Worm (Caenorhabditis elegans): ENCODE results near the gene ins-5.

Gene ins-5

DNA sequence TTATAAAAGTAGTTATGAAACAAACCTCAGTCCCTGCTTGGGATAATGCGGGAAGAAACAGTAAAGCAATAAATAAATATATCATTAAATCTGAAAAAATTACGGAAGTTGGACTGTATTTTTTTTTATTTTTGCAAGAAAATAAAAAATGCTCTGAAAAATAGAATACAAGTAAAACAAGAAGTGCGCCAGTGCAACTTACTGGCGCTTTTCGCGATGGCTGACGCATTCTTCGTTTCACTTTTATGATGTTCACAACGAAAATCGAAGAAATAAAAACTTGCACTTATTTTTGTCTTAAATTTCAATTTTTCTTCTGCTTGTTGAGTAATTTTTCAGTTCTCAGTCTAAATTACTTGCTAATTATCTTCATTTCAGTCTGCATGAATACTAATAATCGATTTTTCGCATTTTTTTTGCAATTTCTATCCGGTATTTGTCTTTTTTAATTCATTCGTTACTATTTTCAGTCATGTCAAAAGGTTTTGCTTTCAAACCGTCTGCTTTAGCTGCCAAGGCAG lies 50.3 kb downstream of the ins-5 start, which contains the start of the genes R12C12.6 and ran-5 (continued):
- TF ChIP-seq mxl-1 (tag; optimal IDR thresholded peaks at IDR 0.05), result no peak
- no peak for TF ChIP-seq ccch-3 (GFP tag; optimal IDR thresholded peaks at IDR 0.05)
- TF ChIP-seq tlf-1 (GFP tag; optimal IDR thresholded peaks at IDR 0.05), result peak; percentile 73
- peak; percentile 81 for TF ChIP-seq Y56A3A.18 (GFP tag; IDR thresholded peaks at IDR 0.05)
- TF ChIP-seq tbx-9 (tag; optimal IDR thresholded peaks at IDR 0.05; ENCODE audit: borderline replicate concordance), result no peak
- no peak for TF ChIP-seq B0035.1 (tag; optimal IDR thresholded peaks at IDR 0.05)
- TF ChIP-seq nfyb-1 (GFP tag; IDR thresholded peaks at IDR 0.05), result peak; percentile 70; the same call in 1 of the 2 replicates
- TF ChIP-seq zim-3 (tag; optimal IDR thresholded peaks at IDR 0.05), result no peak
- TF ChIP-seq ceh-91 (GFP tag; IDR thresholded peaks at IDR 0.05), result no peak; the same call in 1 of the 2 replicates
- TF ChIP-seq pbrm-1 (GFP tag; IDR thresholded peaks at IDR 0.05), result peak; percentile 89
- TF ChIP-seq cebp-2 (GFP tag; IDR thresholded peaks at IDR 0.05), result 0 out of 2 replicates have a peak, but pooled peaks have one; percentile 68
- no peak for TF ChIP-seq ztf-25 (GFP tag; IDR thresholded peaks at IDR 0.05)
- no peak for TF ChIP-seq ama-1 (optimal IDR thresholded peaks at IDR 0.05)
- no peak for TF ChIP-seq ama-1 (GFP tag; optimal IDR thresholded peaks at IDR 0.05)
- no peak for TF ChIP-seq madf-3 (GFP tag; IDR thresholded peaks at IDR 0.05)
- TF ChIP-seq nhr-27 (tag; optimal IDR thresholded peaks at IDR 0.05), result no peak
- no peak for TF ChIP-seq bed-2 (GFP tag; IDR thresholded peaks at IDR 0.05)
- no peak for TF ChIP-seq ceh-58 (GFP tag; IDR thresholded peaks at IDR 0.05)
- no peak for TF ChIP-seq somi-1 (GFP tag; optimal IDR thresholded peaks at IDR 0.05)
- TF ChIP-seq hsf-1 (GFP tag; IDR thresholded peaks at IDR 0.05), result 0 out of 2 replicates have a peak, but pooled peaks have one; percentile 38
- no peak for TF ChIP-seq sea-2 (GFP tag; IDR thresholded peaks at IDR 0.05)
- no peak for TF ChIP-seq lag-1 (GFP tag; IDR thresholded peaks at IDR 0.05)
- no peak for TF ChIP-seq cebp-1 (GFP tag; IDR thresholded peaks at IDR 0.05)
- peak; percentile 80 for TF ChIP-seq cebp-1 (tag; optimal IDR thresholded peaks at IDR 0.05)
- no peak for TF ChIP-seq ztf-28 (GFP tag; IDR thresholded peaks at IDR 0.05)
- no peak for TF ChIP-seq mel-28 (tag; optimal IDR thresholded peaks at IDR 0.05; ENCODE audit: borderline replicate concordance)
- no peak for TF ChIP-seq nhr-90 (tag; optimal IDR thresholded peaks at IDR 0.05)
- no peak for TF ChIP-seq ceh-40 (GFP tag; IDR thresholded peaks at IDR 0.05)
- TF ChIP-seq B0261.1 (tag; optimal IDR thresholded peaks at IDR 0.05), result no peak
- TF ChIP-seq nfya-2 (GFP tag; IDR thresholded peaks at IDR 0.05), result no peak
- no peak for TF ChIP-seq F57C9.4 (tag; optimal IDR thresholded peaks at IDR 0.05)
- peak in 1 of 2 experiments; percentile 69 for TF ChIP-seq let-607 (tag; optimal IDR thresholded peaks at IDR 0.05)
- peak; percentile 13 for TF ChIP-seq ceh-27 (GFP tag; optimal IDR thresholded peaks at IDR 0.05)
- no peak for TF ChIP-seq mes-4 (tag; optimal IDR thresholded peaks at IDR 0.05)
- peak; percentile 38; the same call in 1 of the 2 replicates for TF ChIP-seq C17E4.6 (GFP tag; IDR thresholded peaks at IDR 0.05)
- no peak for TF ChIP-seq fkh-3 (tag; optimal IDR thresholded peaks at IDR 0.05)
- TF ChIP-seq T26A5.8 (tag; optimal IDR thresholded peaks at IDR 0.05), result no peak
- no peak for TF ChIP-seq T07F8.4 (tag; optimal IDR thresholded peaks at IDR 0.05)
- peak; percentile 88; the same call in 1 of the 2 replicates for TF ChIP-seq dox-1 (GFP tag; IDR thresholded peaks at IDR 0.05)
- TF ChIP-seq madf-10 (tag; optimal IDR thresholded peaks at IDR 0.05), result no peak
- TF ChIP-seq ztf-26 (tag; optimal IDR thresholded peaks at IDR 0.05), result no peak
- TF ChIP-seq K12H6.12 (tag; optimal IDR thresholded peaks at IDR 0.05), result peak; percentile 23
- peak; percentile 61; the same call in 1 of the 2 replicates for TF ChIP-seq madf-8 (GFP tag; conservative IDR thresholded peaks at IDR 0.05)
- TF ChIP-seq Y95B8A.8 (GFP tag; IDR thresholded peaks at IDR 0.05), result no peak; the same call in 1 of the 2 replicates
- TF ChIP-seq attf-6 (GFP tag; IDR thresholded peaks at IDR 0.05), result no peak
- no peak for TF ChIP-seq F57A8.1 (GFP tag; optimal IDR thresholded peaks at IDR 0.05)
- TF ChIP-seq hmg-1.2 (GFP tag; IDR thresholded peaks at IDR 0.05), result peak; percentile 47; the same call in 1 of the 2 replicates
- TF ChIP-seq egl-44 (GFP tag; IDR thresholded peaks at IDR 0.05), result no peak
- peak; percentile 50; the same call in 1 of the 2 replicates for TF ChIP-seq C06A6.2 (GFP tag; conservative IDR thresholded peaks at IDR 0.05)
- TF ChIP-seq ceh-100 (GFP tag; IDR thresholded peaks at IDR 0.05), result peak; percentile 70; the same call in 1 of the 2 replicates
